Fruit fly (Drosophila melanogaster) whole organism: ENCODE results near the gene CG18048.

Source experiments
- Dll ChIP-seq: fragments of >200 bp; optimal IDR thresholded peaks from 2 replicates; lab custom pipeline; 2017
- pan ChIP-seq: fragments of >200 bp; optimal IDR thresholded peaks from 2 replicates; lab custom pipeline; 2017
- psq ChIP-seq: fragments of >200 bp; optimal IDR thresholded peaks from 2 replicates; lab custom pipeline; 2017
- usp ChIP-seq: fragments of >200 bp; optimal IDR thresholded peaks from 2 replicates; lab custom pipeline; 2017; ENCODE audit warnings: missing biosample characterization, missing genetic modification characterization, mixed read lengths

DNA sequence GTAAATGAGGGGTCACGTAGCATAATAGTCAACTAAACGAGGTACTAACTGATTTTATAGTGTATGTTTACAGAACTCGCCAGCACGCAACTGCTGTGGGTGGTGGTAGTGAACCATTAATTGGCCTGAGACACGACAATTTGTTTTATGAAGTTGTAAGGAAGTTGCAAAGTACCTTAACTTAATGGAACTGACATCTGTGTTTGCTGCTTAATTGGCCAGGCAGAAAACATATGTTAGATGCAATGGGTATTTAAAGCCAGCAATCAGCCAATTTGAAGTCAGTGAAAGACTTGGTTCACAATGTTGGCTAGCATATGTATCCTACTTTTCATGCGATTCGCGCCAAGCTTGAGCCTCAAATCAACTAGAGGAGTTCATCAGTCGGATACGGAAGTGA is 4.2 kb upstream of the CG18048 start, which contains the start of gene CG17917:
- TF ChIP-seq pan (lab: Kevin White, UChicago) (no peak), psq (lab: Kevin White, UChicago) (no peak), Dll (lab: Kevin White, UChicago) (no peak), usp (GFP tag; lab: Kevin White, UChicago) (no peak)
